Fruit fly (Drosophila melanogaster): ENCODE results near the gene Anp.

Anp gene

dm6 chr3R:30189836-30190235 lies 19.9 kb upstream of the Anp start (continued):
- TF ChIP-seq cad (GFP tag; optimal IDR thresholded peaks at IDR 0.05) (no peak), gro (GFP tag; optimal IDR thresholded peaks at IDR 0.05) (no peak), CG6813 (GFP tag; optimal IDR thresholded peaks at IDR 0.05) (peak; percentile 61), pb (GFP tag; optimal IDR thresholded peaks at IDR 0.05) (no peak), ci (GFP tag; IDR thresholded peaks at IDR 0.05) (peak; percentile 92), bowl (GFP tag; IDR thresholded peaks at IDR 0.05) (no peak), Doc2 (GFP tag; IDR thresholded peaks at IDR 0.05) (peak; percentile 38; the same call in 1 of the 2 replicates), CG10543 (GFP tag; optimal IDR thresholded peaks at IDR 0.05) (no peak), so (GFP tag; IDR thresholded peaks at IDR 0.05) (peak; percentile 76; the same call in 2 of the 3 replicates), CG16863 (GFP tag; optimal IDR thresholded peaks at IDR 0.05) (peak; percentile 22), Atf-2 (GFP tag; optimal IDR thresholded peaks at IDR 0.05) (peak; percentile 18), cato (GFP tag; optimal IDR thresholded peaks at IDR 0.05; ENCODE audit: borderline replicate concordance) (peak; percentile 17), corto (GFP tag; optimal IDR thresholded peaks at IDR 0.05) (no peak), chm (GFP tag; IDR thresholded peaks at IDR 0.05) (peak; percentile 76), CG30431 (GFP tag; optimal IDR thresholded peaks at IDR 0.05) (peak; percentile 64), CG33213 (GFP tag; optimal IDR thresholded peaks at IDR 0.05) (peak; percentile 38), disco-r (GFP tag; optimal IDR thresholded peaks at IDR 0.05) (no peak), ewg (GFP tag; optimal IDR thresholded peaks at IDR 0.05) (peak; percentile 61), dmrt99B (tag; optimal IDR thresholded peaks at IDR 0.05) (peak; percentile 84), ara (GFP tag; IDR thresholded peaks at IDR 0.05) (peak; percentile 62), al (GFP tag; IDR thresholded peaks at IDR 0.05) (peak; percentile 35; the same call in 1 of the 2 replicates), scrt (GFP tag; optimal IDR thresholded peaks at IDR 0.05) (peak; percentile 47), hbn (GFP tag; IDR thresholded peaks at IDR 0.05; ENCODE audit: partially characterized antibody) (no peak), CG10431 (GFP tag; optimal IDR thresholded peaks at IDR 0.05) (no peak), CG17612 (GFP tag; IDR thresholded peaks at IDR 0.05) (peak; percentile 55; the same call in 1 of the 2 replicates), CG2712 (tag; optimal IDR thresholded peaks at IDR 0.05) (peak; percentile 79), pum (GFP tag; optimal IDR thresholded peaks at IDR 0.05) (peak; percentile 59), CG13123 (GFP tag; optimal IDR thresholded peaks at IDR 0.05) (peak; percentile 18), ATbp (GFP tag; optimal IDR thresholded peaks at IDR 0.05) (peak; percentile 85), CG7963 (GFP tag; IDR thresholded peaks at IDR 0.05; ENCODE audit: partially characterized antibody) (no peak), CG12659 (GFP tag; optimal IDR thresholded peaks at IDR 0.05) (peak; percentile 64), CG1832 (GFP tag; optimal IDR thresholded peaks at IDR 0.05) (no peak), Asciz (GFP tag; optimal IDR thresholded peaks at IDR 0.05) (peak; percentile 76), CG6791 (GFP tag; IDR thresholded peaks at IDR 0.05; ENCODE audit: partially characterized antibody) (no peak), wor (GFP tag; IDR thresholded peaks at IDR 0.05) (peak; percentile 64; the same call in 1 of the 2 replicates), slp2 (GFP tag; optimal IDR thresholded peaks at IDR 0.05) (peak; percentile 38), bab2 (GFP tag; optimal IDR thresholded peaks at IDR 0.05) (peak; percentile 34), TFAM (GFP tag; optimal IDR thresholded peaks at IDR 0.05) (no peak), HmgD (GFP tag; optimal IDR thresholded peaks at IDR 0.05) (no peak), CG18619 (GFP tag; optimal IDR thresholded peaks at IDR 0.05) (peak; percentile 46), ac (GFP tag; optimal IDR thresholded peaks at IDR 0.05) (no peak), seq (GFP tag; IDR thresholded peaks at IDR 0.05) (peak; percentile 49; the same call in 1 of the 2 replicates), CG16779 (GFP tag; IDR thresholded peaks at IDR 0.05) (0 out of 2 replicates have a peak, but pooled peaks have one; percentile 49), btn (GFP tag; optimal IDR thresholded peaks at IDR 0.05) (no peak), Abd-B (GFP tag; optimal IDR thresholded peaks at IDR 0.05) (peak; percentile 72), CG31365 (tag; optimal IDR thresholded peaks at IDR 0.05) (peak; percentile 34), CG17328 (GFP tag; IDR thresholded peaks at IDR 0.05) (peak; percentile 79), CG10462 (GFP tag; optimal IDR thresholded peaks at IDR 0.05) (peak; percentile 16), lov (optimal IDR thresholded peaks at IDR 0.05) (no peak), lov (GFP tag; IDR thresholded peaks at IDR 0.05) (0 out of 3 replicates have a peak, but pooled peaks have one; percentile 36), row (GFP tag; IDR thresholded peaks at IDR 0.05) (peak; percentile 77)
